Fruit fly (Drosophila melanogaster): ENCODE results near the gene Sfp24Bd.

Sfp24Bd gene

DNA sequence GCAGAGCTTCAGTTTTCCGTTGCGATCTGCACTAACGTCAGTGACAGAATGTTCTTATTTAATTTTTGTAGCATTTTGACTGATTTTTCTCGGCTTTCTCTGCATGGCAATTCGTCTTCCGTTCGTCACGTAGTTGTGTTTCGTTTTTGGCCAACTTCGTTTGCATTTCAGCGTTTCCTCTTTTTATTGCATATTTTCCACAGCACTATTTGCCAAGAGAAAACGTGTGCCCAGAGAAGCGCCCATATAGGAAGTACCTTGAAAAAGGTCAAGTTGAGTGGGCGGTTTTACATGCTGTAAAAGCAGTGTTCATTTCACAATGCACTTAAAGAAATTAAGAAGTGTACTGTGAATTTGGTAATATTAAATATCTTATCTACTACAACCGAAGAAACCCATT lies 47.3 kb downstream of the Sfp24Bd start, which contains the start of gene CG15418:
Gene CG15418, minus strand, starts transcription at position 101 of the 400 bp plus-strand sequence.
- TF ChIP-seq Eip93F (GFP tag; optimal IDR thresholded peaks at IDR 0.05) (no peak), CG10631 (GFP tag; optimal IDR thresholded peaks at IDR 0.05) (no peak), Ets21C (GFP tag; optimal IDR thresholded peaks at IDR 0.05) (no peak), CG6808 (GFP tag; optimal IDR thresholded peaks at IDR 0.05) (no peak), topi (GFP tag; optimal IDR thresholded peaks at IDR 0.05) (no peak), CG31627 (GFP tag; optimal IDR thresholded peaks at IDR 0.05) (no peak), CG34406 (GFP tag; optimal IDR thresholded peaks at IDR 0.05) (no peak), Eip78C (GFP tag) (no peak), OdsH (GFP tag; optimal IDR thresholded peaks at IDR 0.05) (no peak), achi (GFP tag; optimal IDR thresholded peaks at IDR 0.05) (no peak), Eip75B (GFP tag; optimal IDR thresholded peaks at IDR 0.05) (no peak), CG11902 (GFP tag; optimal IDR thresholded peaks at IDR 0.05) (no peak), Sox15 (GFP tag; optimal IDR thresholded peaks at IDR 0.05) (no peak)

DNA sequence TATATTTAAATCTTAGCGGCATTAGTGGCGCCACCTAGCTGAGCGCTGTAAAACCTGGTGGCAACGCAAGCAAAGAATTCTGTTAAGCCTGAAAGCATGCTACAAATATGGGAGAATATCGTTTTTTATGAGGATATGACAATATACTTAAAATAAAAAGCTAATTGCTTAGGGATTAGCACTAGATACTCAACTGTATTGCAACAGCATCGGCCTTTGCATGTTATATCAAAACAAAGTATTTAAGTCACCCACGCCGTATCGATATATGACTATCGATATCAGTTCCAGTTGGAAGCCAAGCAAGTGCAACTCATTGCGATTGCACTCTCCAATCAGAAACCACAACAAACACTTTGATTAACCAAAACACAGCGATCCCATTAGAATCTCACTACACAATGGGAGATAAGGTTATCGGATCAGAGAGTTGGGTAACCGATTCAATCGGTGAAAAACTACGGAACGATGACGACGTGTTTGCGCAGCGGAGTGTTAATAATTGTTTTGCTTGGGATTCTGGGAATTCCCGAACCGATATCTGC lies 50.0 kb downstream of the Sfp24Bd start, which contains the start of gene Ugt36A1:
Gene Ugt36A1, plus strand, starts transcription at position 280 of the 545 bp plus-strand sequence.
- peak; percentile 11 for TF ChIP-seq vri (GFP tag; optimal IDR thresholded peaks at IDR 0.05)
- no peak for TF ChIP-seq CG8632 (GFP tag; optimal IDR thresholded peaks at IDR 0.05)
- TF ChIP-seq svp (GFP tag): peak; percentile 64
